Fruit fly (Drosophila melanogaster) whole organism, embryonic: ENCODE measurements around the gene CG4783.

Source experiments
- CG10366 ChIP-seq: fragments of 200-800 bp; sonication (Bioruptor generic); IDR thresholded peaks from 2 replicates; pipeline ENCODE4 v1.3.6; 2022; ENCODE audit warnings: missing biosample characterization, missing genetic modification characterization
- CG12942 ChIP-seq: fragments of 200-800 bp; sonication (Bioruptor generic); optimal IDR thresholded peaks from 3 replicates; lab custom pipeline; 2016; ENCODE audit warnings: missing biosample characterization, missing genetic modification characterization
- CG15479 ChIP-seq: fragments of 200-800 bp; sonication (Bioruptor generic); optimal IDR thresholded peaks from 3 replicates; lab custom pipeline; 2019; ENCODE audit warnings: missing biosample characterization, mild to moderate bottlenecking, missing genetic modification characterization, moderate library complexity
- CG1602 ChIP-seq: fragments of 200-800 bp; sonication (Bioruptor generic); optimal IDR thresholded peaks from 3 replicates; lab custom pipeline; 2016; ENCODE audit warnings: missing biosample characterization, missing genetic modification characterization
- CG2889 ChIP-seq: fragments of 200-800 bp; sonication (Bioruptor generic); IDR thresholded peaks from 3 replicates; pipeline ENCODE4 v1.3.6; 2022; ENCODE audit warnings: missing biosample characterization, missing genetic modification characterization
- CG31388 ChIP-seq: fragments of 200-800 bp; sonication (Bioruptor generic); optimal IDR thresholded peaks from 2 replicates; lab custom pipeline; 2016; ENCODE audit warnings: missing biosample characterization, missing genetic modification characterization
- CG32767 ChIP-seq: fragments of 200-800 bp; sonication (Bioruptor generic); IDR thresholded peaks from 2 replicates; pipeline ENCODE4 v1.3.6; 2022; ENCODE audit warnings: missing biosample characterization, missing genetic modification characterization
- CG33213 ChIP-seq: fragments of 200-800 bp; sonication (Bioruptor generic); optimal IDR thresholded peaks from 3 replicates; lab custom pipeline; 2016; ENCODE audit warnings: missing biosample characterization, missing genetic modification characterization
- CG4404 ChIP-seq: fragments of 200-800 bp; sonication (Bioruptor generic); IDR thresholded peaks from 2 replicates; pipeline ENCODE4 v1.3.6; 2022; ENCODE audit warnings: missing biosample characterization, missing genetic modification characterization
- CG7786 ChIP-seq: fragments of 200-800 bp; sonication (Bioruptor generic); optimal IDR thresholded peaks from 2 replicates; lab custom pipeline; 2016; ENCODE audit warnings: missing biosample characterization, missing genetic modification characterization
- D19B ChIP-seq: fragments of 200-800 bp; sonication (Bioruptor generic); optimal IDR thresholded peaks from 2 replicates; lab custom pipeline; 2017; ENCODE audit warnings: missing biosample characterization, mild to moderate bottlenecking, missing genetic modification characterization
- Elba2 ChIP-seq: fragments of 200-800 bp; sonication (Bioruptor generic); optimal IDR thresholded peaks from 3 replicates; lab custom pipeline; 2016; ENCODE audit warnings: missing biosample characterization, missing genetic modification characterization
- Gug ChIP-seq: fragments of 200-800 bp; sonication (Bioruptor generic); IDR thresholded peaks from 4 replicates; pipeline ENCODE4 v1.3.6; 2022; ENCODE audit warnings: missing biosample characterization, missing genetic modification characterization
- HHEX ChIP-seq: fragments of 200-800 bp; sonication (Bioruptor generic); optimal IDR thresholded peaks from 3 replicates; lab custom pipeline; 2017; ENCODE audit warnings: missing biosample characterization, mild to moderate bottlenecking, missing genetic modification characterization, missing genetic modification reagents
- HLHmδ ChIP-seq: fragments of 200-800 bp; sonication (Bioruptor generic); optimal IDR thresholded peaks from 2 replicates; lab custom pipeline; 2018; ENCODE audit warnings: missing biosample characterization, mild to moderate bottlenecking, missing genetic modification characterization, moderate library complexity
- Hmr ChIP-seq: fragments of 200-800 bp; sonication (Bioruptor generic); optimal IDR thresholded peaks from 3 replicates; lab custom pipeline; 2017; ENCODE audit warnings: mild to moderate bottlenecking, missing biosample characterization, missing genetic modification reagents, missing genetic modification characterization
- Med ChIP-seq: fragments of 200-800 bp; sonication (Bioruptor generic); peaks from one replicate; lab custom pipeline; 2016; ENCODE audit warnings: missing biosample characterization, missing genetic modification characterization, mild to moderate bottlenecking, inconsistent platforms, moderate library complexity
- Nf-YB ChIP-seq: fragments of 200-800 bp; sonication (Bioruptor generic); optimal IDR thresholded peaks from 3 replicates; lab custom pipeline; 2019; ENCODE audit warnings: missing biosample characterization, mild to moderate bottlenecking, missing genetic modification characterization, moderate library complexity
- Spps ChIP-seq: fragments of 200-800 bp; sonication (Bioruptor generic); optimal IDR thresholded peaks from 2 replicates; lab custom pipeline; 2018; ENCODE audit warnings: missing biosample characterization, mild to moderate bottlenecking, missing genetic modification characterization
- Trl ChIP-seq, 3 experiments: fragments of >200 bp in 2 of 3; fragments of 200-800 bp in 1 of 3; sonication (Bioruptor generic) in 1 of 3; optimal IDR thresholded peaks; 2 replicates in 1 of 3; 3 replicates in 2 of 3; lab custom pipeline; 2016 to 2017; ENCODE audit warnings: missing biosample characterization in 1 of 3, missing genetic modification characterization in 1 of 3
- abd-A ChIP-seq: fragments of 200-800 bp; sonication (Bioruptor generic); optimal IDR thresholded peaks from 3 replicates; lab custom pipeline; 2019; ENCODE audit warnings: missing biosample characterization, mild to moderate bottlenecking, missing genetic modification characterization, moderate library complexity
- ap ChIP-seq: fragments of 200-800 bp; sonication (Bioruptor generic); IDR thresholded peaks from 2 replicates; pipeline ENCODE4 v1.3.6; 2022; ENCODE audit warnings: missing biosample characterization, missing genetic modification characterization
- chm ChIP-seq: fragments of 200-800 bp; sonication (Bioruptor generic); IDR thresholded peaks from 2 replicates; pipeline ENCODE4 v1.3.6; 2022; ENCODE audit warnings: missing biosample characterization, missing genetic modification characterization
- crol ChIP-seq: fragments of 200-800 bp; sonication (Bioruptor generic); IDR thresholded peaks from 2 replicates; pipeline ENCODE4 v1.3.6; 2022; ENCODE audit warnings: missing biosample characterization, missing genetic modification characterization
- ftz-f1 ChIP-seq: fragments of 200-800 bp; sonication (Bioruptor generic); optimal IDR thresholded peaks from 2 replicates; lab custom pipeline; 2016; ENCODE audit warnings: missing biosample characterization, missing genetic modification characterization
- slou ChIP-seq: fragments of 200-800 bp; sonication (Bioruptor generic); optimal IDR thresholded peaks from 3 replicates; lab custom pipeline; 2016; ENCODE audit warnings: missing biosample characterization, missing genetic modification characterization
- sqz ChIP-seq: fragments of 200-800 bp; sonication (Bioruptor generic); optimal IDR thresholded peaks from 3 replicates; lab custom pipeline; 2018; ENCODE audit warnings: missing biosample characterization, mild to moderate bottlenecking, missing genetic modification characterization

CG4783 gene

dm6 chr3R:19998418-19998817 lies 50.2 kb downstream of the CG4783 start (continued):
- no peak for TF ChIP-seq ftz-f1
- TF ChIP-seq D19B (GFP tag; lab: Kevin White, UChicago) = no peak
- peak; percentile 75 for TF ChIP-seq Spps (tag; lab: Kevin White, UChicago)
- TF ChIP-seq CG31388 (GFP tag; lab: Kevin White, UChicago) = no peak
- TF ChIP-seq slou (GFP tag; lab: Kevin White, UChicago) = no peak
- peak; percentile 39 for TF ChIP-seq Nf-YB (GFP tag; lab: Kevin White, UChicago)
- no peak for TF ChIP-seq CG2889 (GFP tag; lab: Robert Waterston, UW)
- peak; percentile 19 for TF ChIP-seq Hmr
- peak; percentile 85 for TF ChIP-seq chm (GFP tag; lab: Robert Waterston, UW)
- TF ChIP-seq CG10366 (GFP tag; lab: Robert Waterston, UW) = peak; percentile 79
- TF ChIP-seq CG1602 (GFP tag; lab: Kevin White, UChicago) = peak; percentile 74
- TF ChIP-seq Gug (GFP tag; lab: Robert Waterston, UW) = peak; percentile 85; the same call in 3 of the 4 replicates
- no peak for TF ChIP-seq Trl (optimal IDR thresholded peaks at IDR 0.05; lab: Kevin White, UChicago)
- peak; percentile 68 for TF ChIP-seq Trl (GFP tag; optimal IDR thresholded peaks at IDR 0.05; lab: Kevin White, UChicago)
- TF ChIP-seq Elba2 (GFP tag; lab: Kevin White, UChicago) = no peak
- TF ChIP-seq crol (GFP tag; lab: Robert Waterston, UW) = peak; percentile 13; the same call in 1 of the 2 replicates
- peak; percentile 61 for TF ChIP-seq CG7786 (GFP tag; lab: Kevin White, UChicago)
- TF ChIP-seq ap = peak; percentile 62
- TF ChIP-seq sqz (GFP tag; lab: Kevin White, UChicago) = no peak
- TF ChIP-seq CG4404 (GFP tag; lab: Robert Waterston, UW) = peak; percentile 74
- peak; percentile 90 for TF ChIP-seq Med (GFP tag; lab: Kevin White, UChicago)
- TF ChIP-seq CG15479 = no peak
- TF ChIP-seq CG32767 (GFP tag; lab: Robert Waterston, UW) = 0 out of 2 replicates have a peak, but pooled peaks have one; percentile 46
- no peak for TF ChIP-seq HLHmδ
- peak; percentile 59 for TF ChIP-seq CG12942
- TF ChIP-seq abd-A = no peak
- peak; percentile 43 for TF ChIP-seq CG33213 (GFP tag; lab: Kevin White, UChicago)
- TF ChIP-seq HHEX (GFP tag; lab: Kevin White, UChicago) = peak; percentile 47
